Worm (Caenorhabditis elegans): ENCODE results near the gene Y16E11A.4.

DNA sequence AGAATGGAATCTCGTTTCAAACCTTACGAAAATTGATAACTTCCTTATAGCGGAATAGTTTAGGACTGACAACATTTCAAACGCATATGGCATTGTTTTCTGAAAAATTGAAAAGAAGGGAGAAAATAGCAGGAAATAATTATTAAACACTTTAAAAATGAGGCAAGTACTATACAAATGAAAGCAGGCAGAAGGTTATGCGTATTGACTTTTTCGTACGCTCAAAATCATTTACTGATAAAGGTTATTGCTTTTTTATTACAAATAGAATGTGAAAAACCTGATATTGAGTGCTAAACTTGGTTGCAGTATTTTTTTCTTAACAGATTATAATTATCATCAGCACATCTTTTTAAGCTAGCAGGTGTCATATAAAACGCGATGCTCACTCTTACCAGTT lies 47.4 kb upstream of the Y16E11A.4 start, which contains the start of gene ZK250.13:
- TF ChIP-seq vab-15 (tag; optimal IDR thresholded peaks at IDR 0.05) (no peak), mep-1 (tag; optimal IDR thresholded peaks at IDR 0.05) (no peak), nhr-11 (tag; optimal IDR thresholded peaks at IDR 0.05) (no peak), skn-1 (tag; optimal IDR thresholded peaks at IDR 0.05) (no peak), fkh-4 (tag; optimal IDR thresholded peaks at IDR 0.05; ENCODE audit: borderline replicate concordance) (no peak), efl-1 (optimal IDR thresholded peaks at IDR 0.05) (no peak), efl-1 (GFP tag; optimal IDR thresholded peaks at IDR 0.05 in 1 of 2) (no peak), nhr-20 (tag; optimal IDR thresholded peaks at IDR 0.05) (no peak), nhr-12 (tag; optimal IDR thresholded peaks at IDR 0.05) (no peak), nhr-28 (tag; optimal IDR thresholded peaks at IDR 0.05) (no peak)

Data from whole organism, L1 larva.